Worm (Caenorhabditis elegans) whole organism, young adult: ENCODE measurements around the gene T02D1.8.

Source experiments
- F49E8.2 ChIP-seq: sonication (generic microtip); optimal IDR thresholded peaks from 3 replicates; lab custom pipeline; 2017; ENCODE audit warnings: missing genetic modification characterization, mild to moderate bottlenecking, missing compliant biosample characterization, antibody characterized with exemption, moderate library complexity; ENCODE audit not compliant: insufficient read depth
- nhr-27 ChIP-seq: fragments of 200-800 bp; sonication (Bioruptor generic); optimal IDR thresholded peaks from 2 replicates; lab custom pipeline; 2018; ENCODE audit warnings: mild to moderate bottlenecking, missing genetic modification characterization, moderate library complexity, missing compliant biosample characterization

DNA sequence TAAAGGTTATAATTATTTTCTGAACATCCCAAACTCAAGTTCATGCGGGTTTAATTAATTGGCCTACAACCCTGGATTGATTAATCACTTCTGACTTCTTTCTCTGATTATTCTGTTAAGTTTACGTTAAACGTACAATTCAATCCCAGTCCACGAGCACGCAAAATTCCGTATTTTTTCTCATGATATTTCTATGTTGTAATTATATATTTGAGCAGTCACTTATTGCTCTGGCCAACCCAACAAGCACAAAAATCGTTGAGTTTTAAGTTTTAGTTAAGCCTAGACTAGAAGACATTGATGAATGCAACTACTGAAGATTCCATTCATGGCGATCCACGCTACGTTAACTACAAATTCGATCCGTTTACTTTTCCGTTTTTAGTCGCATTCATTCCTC is 8.6 kb upstream of the T02D1.8 start, which contains the start of gene sru-15:
- TF ChIP-seq nhr-27 (tag; lab: Kevin White, UChicago) (no peak), F49E8.2 (tag; lab: Kevin White, UChicago) (no peak)
